Fruit fly (Drosophila melanogaster) whole organism, wandering third instar larva: Measurements from ENCODE around the gene bam.

ENCODE experiments used
- Abd-B ChIP-seq: fragments of >200 bp; optimal IDR thresholded peaks from 2 replicates; lab custom pipeline; 2017; ENCODE audit warnings: missing biosample characterization, missing genetic modification characterization
- CG32264 ChIP-seq: fragments of 200-800 bp; sonication (Bioruptor generic); optimal IDR thresholded peaks from 2 replicates; lab custom pipeline; 2016; ENCODE audit warnings: missing biosample characterization, missing genetic modification characterization
- CG9705 ChIP-seq: fragments of 200-800 bp; sonication (Bioruptor generic); optimal IDR thresholded peaks from 2 replicates; lab custom pipeline; 2018; ENCODE audit warnings: missing biosample characterization, mild to moderate bottlenecking, missing genetic modification characterization
- CrebA ChIP-seq: fragments of 200-800 bp; sonication (Bioruptor generic); optimal IDR thresholded peaks from 2 replicates; lab custom pipeline; 2016; ENCODE audit warnings: missing biosample characterization, mild to moderate bottlenecking, missing genetic modification characterization, borderline replicate concordance
- Dfd ChIP-seq: fragments of >200 bp; optimal IDR thresholded peaks from 2 replicates; lab custom pipeline; 2017; ENCODE audit warnings: missing biosample characterization, missing genetic modification characterization
- Dif ChIP-seq: fragments of 200-275, 200-300 bp; sonication (Bioruptor generic); optimal IDR thresholded peaks from 2 replicates; lab custom pipeline; 2018; ENCODE audit warnings: missing biosample characterization, missing genetic modification characterization; ENCODE audit not compliant: partially characterized antibody
- HLH106 ChIP-seq: fragments of 200-800 bp; optimal IDR thresholded peaks from 3 replicates; lab custom pipeline; 2019; ENCODE audit warnings: missing biosample characterization, mild to moderate bottlenecking, missing genetic modification characterization, moderate library complexity
- Hnf4 ChIP-seq: fragments of 200-800 bp; sonication (Bioruptor generic); optimal IDR thresholded peaks from 2 replicates; lab custom pipeline; 2016; ENCODE audit warnings: missing biosample characterization, mild to moderate bottlenecking, missing genetic modification characterization
- Hr83 ChIP-seq: fragments of 200-300 bp; sonication (Bioruptor generic); optimal IDR thresholded peaks from 2 replicates; lab custom pipeline; 2016; ENCODE audit warnings: missing biosample characterization, mild to moderate bottlenecking, missing genetic modification characterization, moderate library complexity; ENCODE audit not compliant: poor library complexity, severe bottlenecking
- Myc ChIP-seq: fragments of >200 bp; optimal IDR thresholded peaks from 2 replicates; lab custom pipeline; 2017
- N ChIP-seq: fragments of >200 bp; optimal IDR thresholded peaks from 2 replicates; lab custom pipeline; 2018; ENCODE audit warnings: missing biosample characterization, missing external identifiers, missing genetic modification characterization
- Rel ChIP-seq, 2 experiments: fragments of 200-800 bp; sonication (Bioruptor generic) in 1 of 2; optimal IDR thresholded peaks; 2 replicates in 1 of 2; 3 replicates in 1 of 2; lab custom pipeline; 2016 to 2019; ENCODE audit warnings: mild to moderate bottlenecking in 2 of 2, missing biosample characterization in 2 of 2, missing genetic modification characterization in 2 of 2, moderate library complexity in 1 of 2
- Sp1 ChIP-seq: fragments of 200-800 bp; sonication (Bioruptor generic); optimal IDR thresholded peaks from 3 replicates; lab custom pipeline; 2019; ENCODE audit warnings: missing biosample characterization, mild to moderate bottlenecking, missing genetic modification characterization, moderate library complexity
- Vsx2 ChIP-seq: fragments of 200-300, 225-300 bp; sonication (Bioruptor generic); optimal IDR thresholded peaks from 2 replicates; lab custom pipeline; 2018; ENCODE audit warnings: missing biosample characterization, missing genetic modification characterization; ENCODE audit not compliant: partially characterized antibody
- br ChIP-seq: fragments of 200-800 bp; sonication (Bioruptor generic); optimal IDR thresholded peaks from 2 replicates; lab custom pipeline; 2016; ENCODE audit warnings: missing biosample characterization, missing genetic modification characterization
- brk ChIP-seq: fragments of 200-800 bp; sonication (Bioruptor generic); optimal IDR thresholded peaks from 2 replicates; lab custom pipeline; 2016; ENCODE audit warnings: missing biosample characterization, mild to moderate bottlenecking, missing genetic modification characterization
- dl ChIP-seq, 2 experiments: fragments of 175-275, 200-275 bp in 1 of 2; fragments of 200-275 bp in 1 of 2; sonication (Bioruptor generic); optimal IDR thresholded peaks; lab custom pipeline; 2018; ENCODE audit warnings: mild to moderate bottlenecking in 2 of 2, missing biosample characterization in 2 of 2, missing genetic modification characterization in 2 of 2, moderate library complexity in 2 of 2; ENCODE audit not compliant: partially characterized antibody in 2 of 2, insufficient read depth in 1 of 2
- dsf ChIP-seq: sonication (Bioruptor generic); optimal IDR thresholded peaks from 2 replicates; lab custom pipeline; 2016; ENCODE audit warnings: missing biosample characterization, missing genetic modification characterization, borderline replicate concordance
- ey ChIP-seq: fragments of 200-800 bp; sonication (Bioruptor generic); optimal IDR thresholded peaks from 2 replicates; lab custom pipeline; 2016; ENCODE audit warnings: missing biosample characterization, missing genetic modification characterization
- fru ChIP-seq: fragments of 200-800 bp; sonication (Bioruptor generic); optimal IDR thresholded peaks from 3 replicates; lab custom pipeline; 2016; ENCODE audit warnings: missing biosample characterization, mild to moderate bottlenecking, missing genetic modification characterization
- rgr ChIP-seq: fragments of 200-800 bp; sonication (Bioruptor generic); optimal IDR thresholded peaks from 3 replicates; lab custom pipeline; 2016; ENCODE audit warnings: missing biosample characterization, mild to moderate bottlenecking, missing genetic modification characterization
- usp ChIP-seq: fragments of >200 bp; optimal IDR thresholded peaks from 2 replicates; lab custom pipeline; 2017; ENCODE audit warnings: missing biosample characterization, missing genetic modification characterization
- woc ChIP-seq: sonication (Bioruptor generic); optimal IDR thresholded peaks from 2 replicates; lab custom pipeline; 2016; ENCODE audit warnings: missing biosample characterization, mild to moderate bottlenecking, missing genetic modification characterization

The bam gene

DNA sequence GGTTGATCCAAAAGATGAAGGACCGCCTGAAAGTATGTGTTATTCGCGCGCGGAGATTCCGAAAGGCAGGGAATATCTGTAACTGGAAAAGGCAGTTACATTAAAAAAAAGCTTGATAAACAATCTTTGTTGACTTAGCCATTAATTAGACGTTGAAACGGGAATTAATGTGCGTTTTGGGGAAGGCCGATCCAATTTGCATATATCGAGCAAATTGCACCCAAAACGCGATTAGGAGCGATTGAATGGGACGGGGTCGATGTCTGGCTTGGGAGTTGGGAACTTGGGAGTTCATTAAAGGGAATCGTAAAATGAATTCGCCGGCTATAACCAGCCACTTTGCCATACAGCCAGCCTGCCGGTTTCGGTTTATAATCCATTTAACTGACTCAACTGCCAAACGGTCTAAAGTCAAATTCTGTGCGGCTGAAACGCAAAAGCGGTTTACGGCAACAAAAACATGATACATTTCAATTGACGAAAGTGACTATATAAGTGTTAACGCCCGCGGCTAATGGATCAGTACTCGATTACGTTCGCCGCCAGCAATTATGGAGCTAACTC, 3.3 kb downstream of the bam start, which contains the start of gene CG11854:
Gene CG11854 (plus strand): TSS at position 514 of the 564 bp plus-strand sequence.
- no peak for TF ChIP-seq CG32264
- no peak for TF ChIP-seq fru (GFP tag; lab: Kevin White, UChicago)
- TF ChIP-seq Rel (GFP tag; optimal IDR thresholded peaks at IDR 0.05; lab: Kevin White, UChicago), result no peak
- TF ChIP-seq Rel (tag; optimal IDR thresholded peaks at IDR 0.05; lab: Kevin White, UChicago), result peak; percentile 76

DNA sequence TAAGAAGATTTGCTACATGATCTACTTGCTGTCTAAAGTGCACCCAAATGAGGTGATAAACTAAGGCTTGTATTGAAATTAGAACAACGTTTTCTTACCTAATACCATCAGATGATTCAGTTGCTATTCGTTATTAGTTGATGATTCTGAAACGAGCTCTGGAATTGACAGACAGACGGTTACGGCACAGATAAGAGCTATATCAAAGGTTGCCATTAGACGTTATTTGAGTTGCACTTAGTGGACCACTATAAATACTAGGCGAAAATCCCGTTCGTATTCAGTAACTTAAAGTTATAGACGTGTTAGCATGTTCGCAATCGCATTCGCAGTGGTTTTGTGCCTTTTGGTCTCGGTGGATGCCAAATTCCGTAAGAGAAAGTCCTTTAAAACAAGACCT, 5.0 kb downstream of the bam start, which contains the start of gene to:
Gene to (plus strand): TSS at position 301 of the 400 bp plus-strand sequence.
- no peak for TF ChIP-seq N
- TF ChIP-seq Hnf4, result no peak
- no peak for TF ChIP-seq CrebA (GFP tag; lab: Kevin White, UChicago)
- no peak for TF ChIP-seq HLH106
- no peak for TF ChIP-seq Hr83 (GFP tag; lab: Kevin White, UChicago)
- no peak for TF ChIP-seq usp
- TF ChIP-seq woc (GFP tag; lab: Kevin White, UChicago), result no peak
- TF ChIP-seq, all 38 proteins: peak for 0

dm6 chr3R:25238771-25239700, 5.9 kb downstream of the bam start:
- TF ChIP-seq ey (GFP tag; lab: Kevin White, UChicago) (no peak), Rel (GFP tag; optimal IDR thresholded peaks at IDR 0.05; lab: Kevin White, UChicago) (no peak), Rel (tag; optimal IDR thresholded peaks at IDR 0.05; lab: Kevin White, UChicago) (no peak), Hr83 (GFP tag; lab: Kevin White, UChicago) (no peak)

- no peak for TF ChIP-seq dl (GFP tag; optimal IDR thresholded peaks at IDR 0.05; lab: Kevin White, UChicago; ENCODE audit: insufficient read depth in 1 of 2, partially characterized antibody in 2 of 2)
- TF ChIP-seq Hr83 (GFP tag; lab: Kevin White, UChicago), result no peak
- TF ChIP-seq CG32264, result no peak
- TF ChIP-seq Vsx2 (GFP tag; lab: Kevin White, UChicago), result no peak
- TF ChIP-seq rgr, result no peak
- TF ChIP-seq dsf (GFP tag; lab: Kevin White, UChicago), result no peak
- no peak for TF ChIP-seq ey (GFP tag; lab: Kevin White, UChicago)
- no peak for TF ChIP-seq CG9705 (GFP tag; lab: Kevin White, UChicago)
- TF ChIP-seq N, result no peak
- no peak for TF ChIP-seq br (GFP tag; lab: Kevin White, UChicago)
- TF ChIP-seq, all 38 proteins: peak for 0
These were observed 7.6 kb downstream of the bam start, which contains the start of gene Jhbp7 for dm6 chr3R:25237314-25237713. Gene Jhbp7 (plus strand): TSS chr3R:25237614.

dm6 chr3R:25236121-25236520, 8.8 kb downstream of the bam start:
- no peak for TF ChIP-seq Hr83 (GFP tag; lab: Kevin White, UChicago)
- TF ChIP-seq Vsx2 (GFP tag; lab: Kevin White, UChicago), result no peak
- no peak for TF ChIP-seq CG9705 (GFP tag; lab: Kevin White, UChicago)
- TF ChIP-seq Myc (lab: Kevin White, UChicago), result no peak
- TF ChIP-seq Abd-B, result no peak
- no peak for TF ChIP-seq Dfd (GFP tag; lab: Kevin White, UChicago)
- TF ChIP-seq Dif, result no peak
- TF ChIP-seq brk (GFP tag; lab: Kevin White, UChicago), result no peak
- TF ChIP-seq, all 38 proteins: peak for 0

dm6 chr3R:25235362-25235761, 9.5 kb downstream of the bam start, which contains the start of gene Sil1:
Gene Sil1 (minus strand): TSS chr3R:25235529.
- TF ChIP-seq Sp1 (GFP tag; lab: Kevin White, UChicago) (no peak), rgr (peak; percentile 10), usp (no peak)
